Fruit fly (Drosophila melanogaster): Measurements from ENCODE around the gene Mtp.

The Mtp gene

dm6 chr2L:20944342-20944741 lies 21.7 kb upstream of the Mtp start (continued):
- TF ChIP-seq ss (GFP tag; optimal IDR thresholded peaks at IDR 0.05) (peak in 1 of 2 experiments; percentile 10), CG3919 (GFP tag; optimal IDR thresholded peaks at IDR 0.05) (peak; percentile 43), fd85E (GFP tag; optimal IDR thresholded peaks at IDR 0.05) (no peak), Hr39 (GFP tag; optimal IDR thresholded peaks at IDR 0.05) (peak; percentile 13), Eip93F (GFP tag; optimal IDR thresholded peaks at IDR 0.05) (no peak), CG8632 (GFP tag; optimal IDR thresholded peaks at IDR 0.05) (peak; percentile 16), Hr4 (GFP tag; optimal IDR thresholded peaks at IDR 0.05) (peak; percentile 59), fkh (GFP tag; optimal IDR thresholded peaks at IDR 0.05) (no peak), vri (GFP tag; optimal IDR thresholded peaks at IDR 0.05) (no peak), CG4318 (GFP tag; optimal IDR thresholded peaks at IDR 0.05) (peak; percentile 16), CG15336 (GFP tag; IDR thresholded peaks at IDR 0.05) (peak; percentile 46), CG8319 (GFP tag; optimal IDR thresholded peaks at IDR 0.05) (no peak), Met (GFP tag; optimal IDR thresholded peaks at IDR 0.05) (peak; percentile 26), CG8119 (GFP tag; IDR thresholded peaks at IDR 0.05) (peak; percentile 50; the same call in 1 of the 3 replicates), OdsH (GFP tag; optimal IDR thresholded peaks at IDR 0.05) (peak; percentile 52), net (GFP tag; optimal IDR thresholded peaks at IDR 0.05) (no peak), fd59A (GFP tag; optimal IDR thresholded peaks at IDR 0.05) (peak; percentile 4), Sox14 (GFP tag; optimal IDR thresholded peaks at IDR 0.05) (no peak), CG31627 (GFP tag; optimal IDR thresholded peaks at IDR 0.05) (no peak), CG16779 (tag; optimal IDR thresholded peaks at IDR 0.05) (no peak), dac (GFP tag; optimal IDR thresholded peaks at IDR 0.05) (no peak), CG10669 (GFP tag; optimal IDR thresholded peaks at IDR 0.05) (peak; percentile 15), salr (GFP tag; optimal IDR thresholded peaks at IDR 0.05) (no peak), Sox102F (GFP tag; optimal IDR thresholded peaks at IDR 0.05) (no peak), Ets96B (tag; optimal IDR thresholded peaks at IDR 0.05) (peak; percentile 10), svp (GFP tag) (peak; percentile 40), CG10631 (GFP tag; optimal IDR thresholded peaks at IDR 0.05) (peak; percentile 42)

dm6 chr2L:20943148-20943547 lies 20.5 kb upstream of the Mtp start:
- TF ChIP-seq OdsH (GFP tag; optimal IDR thresholded peaks at IDR 0.05) (peak; percentile 42), Eip93F (GFP tag; optimal IDR thresholded peaks at IDR 0.05) (no peak), Eip78C (GFP tag) (peak; percentile 79), Hr4 (GFP tag; optimal IDR thresholded peaks at IDR 0.05) (peak; percentile 83), Blimp-1 (GFP tag; optimal IDR thresholded peaks at IDR 0.05) (no peak), CG16779 (tag; optimal IDR thresholded peaks at IDR 0.05) (peak; percentile 25), CG8319 (GFP tag; optimal IDR thresholded peaks at IDR 0.05) (no peak), Sox15 (GFP tag; optimal IDR thresholded peaks at IDR 0.05) (no peak), CG11294 (GFP tag; IDR thresholded peaks at IDR 0.05) (no peak), spab (GFP tag; optimal IDR thresholded peaks at IDR 0.05) (peak; percentile 10), CG6808 (GFP tag; optimal IDR thresholded peaks at IDR 0.05) (no peak), CG6276 (GFP tag; optimal IDR thresholded peaks at IDR 0.05) (peak; percentile 35), dsx (GFP tag; optimal IDR thresholded peaks at IDR 0.05; ENCODE audit: poor library complexity, severe bottlenecking) (no peak), svp (GFP tag) (peak; percentile 57), CG4318 (GFP tag; optimal IDR thresholded peaks at IDR 0.05) (peak; percentile 76), Sox102F (GFP tag; optimal IDR thresholded peaks at IDR 0.05) (peak; percentile 21), CG8119 (GFP tag; IDR thresholded peaks at IDR 0.05) (peak; percentile 74), CG15336 (GFP tag; IDR thresholded peaks at IDR 0.05) (peak; percentile 67), acj6 (GFP tag; optimal IDR thresholded peaks at IDR 0.05) (peak; percentile 52), CG3919 (GFP tag; optimal IDR thresholded peaks at IDR 0.05) (peak; percentile 42), Smox (GFP tag; optimal IDR thresholded peaks at IDR 0.05) (peak; percentile 23), cyc (GFP tag; optimal IDR thresholded peaks at IDR 0.05) (no peak), Gug (GFP tag; IDR thresholded peaks at IDR 0.05) (peak; percentile 41; the same call in 1 of the 2 replicates), CG8632 (GFP tag; optimal IDR thresholded peaks at IDR 0.05) (peak; percentile 21), fd85E (GFP tag; optimal IDR thresholded peaks at IDR 0.05) (no peak), Hr39 (GFP tag; optimal IDR thresholded peaks at IDR 0.05) (no peak), salr (GFP tag; optimal IDR thresholded peaks at IDR 0.05) (peak in 1 of 2 experiments; percentile 48), CG11762 (GFP tag; optimal IDR thresholded peaks at IDR 0.05; ENCODE audit: insufficient read depth) (peak; percentile 17), ss (GFP tag; optimal IDR thresholded peaks at IDR 0.05) (no peak), esn (GFP tag; optimal IDR thresholded peaks at IDR 0.05) (peak; percentile 26), Eip75B (GFP tag; optimal IDR thresholded peaks at IDR 0.05) (peak; percentile 11), pdm3 (GFP tag; optimal IDR thresholded peaks at IDR 0.05) (peak; percentile 61), fd59A (GFP tag; optimal IDR thresholded peaks at IDR 0.05) (peak; percentile 15), CG11902 (GFP tag; optimal IDR thresholded peaks at IDR 0.05) (no peak), vri (GFP tag; optimal IDR thresholded peaks at IDR 0.05) (no peak), CG1621 (tag; optimal IDR thresholded peaks at IDR 0.05) (no peak), Ets21C (GFP tag; optimal IDR thresholded peaks at IDR 0.05) (peak; percentile 17), achi (GFP tag; optimal IDR thresholded peaks at IDR 0.05) (peak; percentile 47)

Measured in whole organism, prepupa.